Worm (Caenorhabditis elegans) whole organism, L3 larva: ENCODE results near the gene F45E4.5.

Experiments
- ama-1 ChIP-seq: fragments of 150-350 bp; optimal IDR thresholded peaks from 2 replicates; lab custom pipeline; 2018
- hmg-11 ChIP-seq: sonication (generic microtip); optimal IDR thresholded peaks from 2 replicates; lab custom pipeline; 2016; ENCODE audit warnings: missing genetic modification characterization, missing compliant biosample characterization
- jun-1 ChIP-seq: fragments of 150-350 bp; optimal IDR thresholded peaks from 2 replicates; lab custom pipeline; 2014; ENCODE audit warnings: missing biosample characterization, missing genetic modification reagents, missing genetic modification characterization
- nhr-237 ChIP-seq: fragments of 150-350 bp; optimal IDR thresholded peaks from 2 replicates; lab custom pipeline; 2014; ENCODE audit warnings: missing biosample characterization, missing genetic modification characterization
- nhr-77 ChIP-seq: fragments of 150-350 bp; optimal IDR thresholded peaks from 2 replicates; lab custom pipeline; 2014; ENCODE audit warnings: missing biosample characterization, missing genetic modification characterization
- skn-1 ChIP-seq: fragments of 150-350 bp; optimal IDR thresholded peaks from 2 replicates; lab custom pipeline; 2014; ENCODE audit warnings: missing biosample characterization, missing genetic modification characterization
- snpc-4 ChIP-seq: fragments of 150-350 bp; optimal IDR thresholded peaks from 2 replicates; lab custom pipeline; 2014; ENCODE audit warnings: missing biosample characterization, missing genetic modification characterization
- tbx-2 ChIP-seq: sonication (generic microtip); optimal IDR thresholded peaks from 2 replicates; lab custom pipeline; 2016; ENCODE audit warnings: mild to moderate bottlenecking, missing genetic modification characterization, missing compliant biosample characterization

ce11 chrIV:7578281-7578680 is 50.6 kb downstream of the F45E4.5 start, which contains the start of gene F32E10.5:
- TF ChIP-seq skn-1 (tag; lab: Kevin White, UChicago) = no peak
- TF ChIP-seq snpc-4 (tag; lab: Kevin White, UChicago) = no peak
- TF ChIP-seq jun-1 (tag; lab: Kevin White, UChicago) = no peak
- TF ChIP-seq hmg-11 (tag; lab: Kevin White, UChicago) = no peak
- no peak for TF ChIP-seq nhr-77 (tag; lab: Kevin White, UChicago)
- TF ChIP-seq tbx-2 (tag; lab: Kevin White, UChicago) = no peak
- TF ChIP-seq ama-1 (lab: Kevin White, UChicago) = no peak
- TF ChIP-seq nhr-237 = no peak
